Fruit fly (Drosophila melanogaster): ENCODE results near the gene dlt.

dlt gene

dm6 chr3L:1808631-1809030 lies 13.5 kb upstream of the dlt start:
- no peak for TF ChIP-seq CG14655 (GFP tag; optimal IDR thresholded peaks at IDR 0.05)
- TF ChIP-seq CG10348 (GFP tag; IDR thresholded peaks at IDR 0.05): peak; percentile 68
- TF ChIP-seq fd96Ca (GFP tag; IDR thresholded peaks at IDR 0.05): peak; percentile 95
- no peak for TF ChIP-seq EcR (GFP tag; optimal IDR thresholded peaks at IDR 0.05)
- TF ChIP-seq CG13204 (GFP tag; optimal IDR thresholded peaks at IDR 0.05): no peak
- peak; percentile 89 for TF ChIP-seq Pif1B (GFP tag; optimal IDR thresholded peaks at IDR 0.05)
- peak; percentile 85 for TF ChIP-seq CG15710 (tag; optimal IDR thresholded peaks at IDR 0.05)
- peak; percentile 79 for TF ChIP-seq gl (tag; optimal IDR thresholded peaks at IDR 0.05)
- TF ChIP-seq Pif1A (GFP tag; optimal IDR thresholded peaks at IDR 0.05): no peak
- peak; percentile 86 for TF ChIP-seq CG34367 (tag; optimal IDR thresholded peaks at IDR 0.05)
- peak; percentile 60 for TF ChIP-seq Snoo (tag; optimal IDR thresholded peaks at IDR 0.05)
- peak; percentile 82 for TF ChIP-seq CG12605 (GFP tag; IDR thresholded peaks at IDR 0.05)
- peak; percentile 87 for TF ChIP-seq CG17806 (tag; optimal IDR thresholded peaks at IDR 0.05)
- peak; percentile 78 for TF ChIP-seq CG9948 (tag; optimal IDR thresholded peaks at IDR 0.05)
- peak; percentile 92 for TF ChIP-seq Ets98B (GFP tag; IDR thresholded peaks at IDR 0.05)
- TF ChIP-seq D1 (tag; optimal IDR thresholded peaks at IDR 0.05): no peak
- peak; percentile 94 for TF ChIP-seq CG4496 (GFP tag; IDR thresholded peaks at IDR 0.05)
- peak; percentile 83 for TF ChIP-seq rn (GFP tag; IDR thresholded peaks at IDR 0.05)
- TF ChIP-seq CG32121 (GFP tag; IDR thresholded peaks at IDR 0.05): peak; percentile 85
- peak; percentile 78 for TF ChIP-seq CG8301 (tag; optimal IDR thresholded peaks at IDR 0.05)
- peak; percentile 86 for TF ChIP-seq CG8159 (tag; optimal IDR thresholded peaks at IDR 0.05)

dm6 chr3L:1802802-1803201 lies 7.7 kb upstream of the dlt start, which contains the start of the genes JTBR and CG42676:
Gene JTBR (minus strand): TSS chr3L:1802856.
Gene CG42676 (plus strand): TSS chr3L:1803107.
- TF ChIP-seq Pif1B (GFP tag; optimal IDR thresholded peaks at IDR 0.05): no peak
- TF ChIP-seq EcR (GFP tag; optimal IDR thresholded peaks at IDR 0.05): peak; percentile 5

- TF ChIP-seq CG12605 (GFP tag; IDR thresholded peaks at IDR 0.05) (no peak), EcR (GFP tag; optimal IDR thresholded peaks at IDR 0.05) (peak; percentile 17), CG8301 (tag; optimal IDR thresholded peaks at IDR 0.05) (no peak)
Measured at dm6 chr3L:1798649-1799048, 3.5 kb upstream of the dlt start, which contains the start of gene Patj. Gene Patj (plus strand): TSS chr3L:1798803.

dm6 chr3L:1797005-1797404 lies 1.9 kb upstream of the dlt start, which contains the start of gene CG12020:
Gene CG12020 (plus strand): TSS chr3L:1797305.
- TF ChIP-seq CG9948 (tag; optimal IDR thresholded peaks at IDR 0.05) (no peak), EcR (GFP tag; optimal IDR thresholded peaks at IDR 0.05) (no peak), gl (tag; optimal IDR thresholded peaks at IDR 0.05) (no peak), CG17806 (tag; optimal IDR thresholded peaks at IDR 0.05) (no peak), CG12605 (GFP tag; IDR thresholded peaks at IDR 0.05) (no peak), CG8301 (tag; optimal IDR thresholded peaks at IDR 0.05) (no peak), CG4496 (GFP tag; IDR thresholded peaks at IDR 0.05) (no peak), CG34367 (tag; optimal IDR thresholded peaks at IDR 0.05) (no peak), Pif1A (GFP tag; optimal IDR thresholded peaks at IDR 0.05) (no peak), fd96Ca (GFP tag; IDR thresholded peaks at IDR 0.05) (no peak), rn (GFP tag; IDR thresholded peaks at IDR 0.05) (no peak), CG32121 (GFP tag; IDR thresholded peaks at IDR 0.05) (no peak), CG13204 (GFP tag; optimal IDR thresholded peaks at IDR 0.05) (no peak), Snoo (tag; optimal IDR thresholded peaks at IDR 0.05) (no peak), CG8159 (tag; optimal IDR thresholded peaks at IDR 0.05) (no peak)

DNA sequence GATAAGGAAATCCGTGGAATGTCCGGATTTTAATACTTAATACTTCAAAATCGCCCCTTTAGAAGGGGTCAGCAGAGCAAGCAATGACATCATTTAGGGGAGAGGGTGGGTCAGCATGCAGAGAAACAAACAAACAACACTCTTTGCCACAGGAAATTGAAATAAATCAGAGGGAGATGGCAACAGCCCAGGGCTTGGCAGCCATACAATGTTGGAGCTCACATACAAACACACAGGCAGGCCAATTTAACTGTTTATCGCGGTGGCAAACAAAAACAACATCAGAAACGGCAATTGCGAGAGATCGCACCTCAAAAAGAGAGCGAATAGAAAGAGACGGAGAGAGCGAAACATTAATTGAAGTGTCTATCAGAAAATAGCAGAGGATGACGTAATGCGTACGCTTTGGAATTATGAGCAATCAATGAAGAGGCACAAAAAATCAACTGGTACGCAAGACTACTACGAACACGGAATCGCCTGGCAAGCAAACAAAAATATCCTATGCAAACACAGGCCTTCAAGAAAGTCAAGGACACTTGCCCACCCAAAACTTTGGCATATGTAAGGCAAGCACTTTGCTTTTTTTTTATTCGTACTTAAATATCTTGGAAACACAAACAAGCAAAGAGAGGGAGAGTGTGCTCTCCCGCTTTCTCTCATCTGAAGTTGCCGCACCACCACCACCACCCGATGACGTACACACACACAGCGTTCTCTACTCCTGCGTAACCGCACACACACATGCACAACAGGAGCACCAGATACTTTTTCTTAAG lies 775 bp downstream of the dlt start:
- peak; percentile 30; the same call in 1 of the 3 replicates for TF ChIP-seq CG4496 (GFP tag; IDR thresholded peaks at IDR 0.05)
- peak; percentile 9; the same call in 1 of the 2 replicates for TF ChIP-seq CG32121 (GFP tag; IDR thresholded peaks at IDR 0.05)
- TF ChIP-seq CG14655 (GFP tag; optimal IDR thresholded peaks at IDR 0.05): no peak
- no peak for TF ChIP-seq Pif1A (GFP tag; optimal IDR thresholded peaks at IDR 0.05)
- TF ChIP-seq CG13204 (GFP tag; optimal IDR thresholded peaks at IDR 0.05): no peak
- peak; percentile 50; the same call in 1 of the 2 replicates for TF ChIP-seq CG12605 (GFP tag; IDR thresholded peaks at IDR 0.05)
- TF ChIP-seq CG34367 (tag; optimal IDR thresholded peaks at IDR 0.05): no peak
- TF ChIP-seq CG8159 (tag; optimal IDR thresholded peaks at IDR 0.05): no peak
- TF ChIP-seq CG17806 (tag; optimal IDR thresholded peaks at IDR 0.05): no peak
- 0 out of 2 replicates have a peak, but pooled peaks have one; percentile 17 for TF ChIP-seq rn (GFP tag; IDR thresholded peaks at IDR 0.05)
- TF ChIP-seq CG8301 (tag; optimal IDR thresholded peaks at IDR 0.05): no peak
- TF ChIP-seq CG9948 (tag; optimal IDR thresholded peaks at IDR 0.05): no peak
- TF ChIP-seq Pif1B (GFP tag; optimal IDR thresholded peaks at IDR 0.05): no peak
- peak; percentile 64 for TF ChIP-seq EcR (GFP tag; optimal IDR thresholded peaks at IDR 0.05)
- no peak for TF ChIP-seq CG10348 (GFP tag; IDR thresholded peaks at IDR 0.05)
- TF ChIP-seq fd96Ca (GFP tag; IDR thresholded peaks at IDR 0.05): peak; percentile 20; the same call in 1 of the 3 replicates
- TF ChIP-seq Ets98B (GFP tag; IDR thresholded peaks at IDR 0.05): no peak; the same call in 1 of the 2 replicates
- TF ChIP-seq Snoo (tag; optimal IDR thresholded peaks at IDR 0.05): no peak
- TF ChIP-seq gl (tag; optimal IDR thresholded peaks at IDR 0.05): no peak
- no peak for TF ChIP-seq CG15710 (tag; optimal IDR thresholded peaks at IDR 0.05)
- no peak for TF ChIP-seq D1 (tag; optimal IDR thresholded peaks at IDR 0.05)

dm6 chr3L:1789339-1789738 lies 5.8 kb downstream of the dlt start:
- TF ChIP-seq EcR (GFP tag; optimal IDR thresholded peaks at IDR 0.05): peak; percentile 33
- TF ChIP-seq CG10348 (GFP tag; IDR thresholded peaks at IDR 0.05): no peak

Measured in whole organism, pupa.